Worm (Caenorhabditis elegans) whole organism, late embryonic: Measurements from ENCODE around the gene rps-5.

Experiments
- C08G9.2 ChIP-seq: sonication (generic microtip); optimal IDR thresholded peaks from 2 replicates; lab custom pipeline; 2016; ENCODE audit warnings: mild to moderate bottlenecking, missing genetic modification characterization, moderate library complexity, missing compliant biosample characterization
- ahr-1 ChIP-seq: sonication (generic microtip); optimal IDR thresholded peaks from 2 replicates; lab custom pipeline; 2016; ENCODE audit warnings: missing genetic modification characterization, missing compliant biosample characterization
- ceh-2 ChIP-seq: sonication (generic microtip); optimal IDR thresholded peaks from 2 replicates; lab custom pipeline; 2016; ENCODE audit warnings: missing genotype, missing genetic modification characterization, missing compliant biosample characterization
- ceh-31 ChIP-seq: sonication (generic microtip); optimal IDR thresholded peaks from 2 replicates; lab custom pipeline; 2016; ENCODE audit warnings: missing genetic modification characterization, missing compliant biosample characterization
- ceh-6 ChIP-seq: fragments of 200-800 bp; sonication (Bioruptor generic); optimal IDR thresholded peaks from 2 replicates; lab custom pipeline; 2018; ENCODE audit warnings: mild to moderate bottlenecking, missing genetic modification characterization, missing compliant biosample characterization
- dmd-4 ChIP-seq: sonication (generic microtip); optimal IDR thresholded peaks from 2 replicates; lab custom pipeline; 2016; ENCODE audit warnings: borderline replicate concordance, missing genetic modification characterization, missing compliant biosample characterization
- fkh-6 ChIP-seq: sonication (generic microtip); optimal IDR thresholded peaks from 2 replicates; lab custom pipeline; 2016; ENCODE audit warnings: missing genetic modification characterization, missing compliant biosample characterization
- hlh-15 ChIP-seq: sonication (generic microtip); optimal IDR thresholded peaks from 2 replicates; lab custom pipeline; 2016; ENCODE audit warnings: missing genetic modification characterization, missing compliant biosample characterization
- hlh-30 ChIP-seq: sonication (generic microtip); optimal IDR thresholded peaks from 2 replicates; lab custom pipeline; 2017; ENCODE audit warnings: antibody characterized with exemption, missing genetic modification characterization, missing compliant biosample characterization; ENCODE audit not compliant: insufficient read depth
- lim-6 ChIP-seq: sonication (generic microtip); optimal IDR thresholded peaks from 2 replicates; lab custom pipeline; 2016; ENCODE audit warnings: missing genetic modification characterization, missing compliant biosample characterization
- mec-3 ChIP-seq: sonication (generic microtip); optimal IDR thresholded peaks from 2 replicates; lab custom pipeline; 2016; ENCODE audit warnings: borderline replicate concordance, missing genetic modification characterization, missing compliant biosample characterization
- odd-2 ChIP-seq: sonication (generic microtip); optimal IDR thresholded peaks from 2 replicates; lab custom pipeline; 2017; ENCODE audit warnings: antibody characterized with exemption, mild to moderate bottlenecking, missing genetic modification characterization, missing compliant biosample characterization
- pha-2 ChIP-seq: sonication (generic microtip); optimal IDR thresholded peaks from 2 replicates; lab custom pipeline; 2017; ENCODE audit warnings: mild to moderate bottlenecking, missing genetic modification characterization, missing compliant biosample characterization
- pha-4 ChIP-seq: fragments of 150-350 bp; optimal IDR thresholded peaks from 2 replicates; lab custom pipeline; 2018; ENCODE audit warnings: missing biosample characterization, missing genetic modification reagents, missing genetic modification characterization
- sdc-2 ChIP-seq: sonication (generic microtip); optimal IDR thresholded peaks from 2 replicates; lab custom pipeline; 2016; ENCODE audit warnings: missing genotype, missing genetic modification characterization, missing compliant biosample characterization
- syd-9 ChIP-seq: sonication (generic microtip); optimal IDR thresholded peaks from 2 replicates; lab custom pipeline; 2016; ENCODE audit warnings: mild to moderate bottlenecking, missing genetic modification characterization, moderate library complexity, missing compliant biosample characterization
- tbx-7 ChIP-seq: sonication (generic microtip); optimal IDR thresholded peaks from 2 replicates; lab custom pipeline; 2016; ENCODE audit warnings: missing genotype, missing genetic modification characterization, missing compliant biosample characterization
- unc-42 ChIP-seq: sonication (generic microtip); optimal IDR thresholded peaks from 2 replicates; lab custom pipeline; 2016; ENCODE audit warnings: missing genotype, missing genetic modification characterization, missing compliant biosample characterization
- ztf-16 ChIP-seq: sonication (generic microtip); optimal IDR thresholded peaks from 2 replicates; lab custom pipeline; 2017; ENCODE audit warnings: missing genetic modification characterization, missing compliant biosample characterization

Gene rps-5

DNA sequence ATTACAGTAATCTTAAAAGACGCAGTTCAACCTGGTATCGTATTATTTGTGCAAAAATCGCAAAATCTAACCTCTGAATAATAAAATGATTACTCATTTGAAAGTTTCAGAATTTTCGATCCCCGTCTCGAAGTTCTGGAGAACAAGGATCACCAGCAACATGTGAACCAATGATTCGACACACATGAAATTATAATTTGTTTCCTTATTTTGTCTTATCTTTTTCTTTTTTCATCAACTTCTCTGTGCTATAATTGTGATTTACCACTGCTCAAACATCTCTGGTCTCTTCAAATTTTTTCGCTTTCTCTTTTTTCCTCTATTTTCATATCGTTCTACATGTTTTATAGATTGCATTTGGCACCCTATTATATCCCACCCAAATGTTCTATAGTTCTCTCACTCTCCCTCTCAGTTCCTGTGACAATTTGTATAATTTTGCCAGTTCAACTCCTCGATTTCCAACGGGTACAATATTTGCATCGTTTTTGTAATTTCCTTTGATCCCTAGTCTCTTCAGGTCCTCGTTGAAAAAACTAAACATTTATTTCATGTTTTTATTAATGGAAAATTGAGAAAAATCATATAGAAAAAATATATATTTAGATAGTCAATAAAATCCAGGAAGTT is 47.7 kb downstream of the rps-5 start:
- TF ChIP-seq ahr-1 (no peak), ceh-6 (GFP tag; lab: Kevin White, UChicago) (no peak), hlh-30 (no peak), odd-2 (no peak), ceh-2 (no peak), syd-9 (tag; lab: Kevin White, UChicago) (no peak), ceh-31 (tag; lab: Kevin White, UChicago) (no peak), fkh-6 (tag; lab: Kevin White, UChicago) (no peak), C08G9.2 (tag; lab: Kevin White, UChicago) (no peak), ztf-16 (no peak), pha-2 (tag; lab: Kevin White, UChicago) (no peak), unc-42 (no peak), lim-6 (tag; lab: Kevin White, UChicago) (no peak), tbx-7 (tag; lab: Kevin White, UChicago) (no peak), hlh-15 (no peak), pha-4 (tag; lab: Kevin White, UChicago) (no peak), sdc-2 (no peak), mec-3 (tag; lab: Kevin White, UChicago) (no peak), dmd-4 (tag; lab: Kevin White, UChicago) (no peak)
